Worm (Caenorhabditis elegans) whole organism, dauer: ENCODE results near the gene K03B8.11.
"Not testable (repeated sequence)": the region's sequence is repeated elsewhere in the genome, so short reads cannot be mapped to it uniquely, and the experiment has no call there.

ENCODE experiments used
- unc-62 ChIP-seq: sonication (generic microtip); optimal IDR thresholded peaks from 2 replicates; lab custom pipeline; 2017; ENCODE audit warnings: missing biosample characterization, missing genetic modification reagents, missing genetic modification characterization

K03B8.11 gene

DNA sequence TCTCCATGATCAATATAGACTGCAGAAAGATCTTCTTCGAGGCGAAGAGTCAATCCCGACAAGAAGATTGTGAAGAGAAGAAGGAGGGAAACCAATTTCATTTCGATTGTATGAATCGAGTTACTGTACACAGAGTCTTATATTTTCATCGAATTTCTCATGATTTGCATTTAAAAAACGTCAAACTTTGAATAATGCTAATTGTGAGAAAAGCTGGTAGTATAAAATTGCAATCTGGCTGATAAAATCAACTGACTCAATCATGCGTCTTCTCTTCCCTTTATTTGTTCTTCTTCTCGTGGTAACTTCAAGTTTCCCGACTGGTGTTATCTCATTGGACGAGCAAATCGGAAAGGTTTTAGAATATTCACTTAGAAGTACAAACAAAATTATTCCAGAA lies at the start of gene K03B8.11, which contains the start of gene K03B8.14:
Gene K03B8.11, minus strand, starts transcription at position 101 of the 400 bp plus-strand sequence.
Gene K03B8.14, plus strand, starts transcription at position 110 of the 400 bp plus-strand sequence.
- TF ChIP-seq unc-62: no peak

DNA sequence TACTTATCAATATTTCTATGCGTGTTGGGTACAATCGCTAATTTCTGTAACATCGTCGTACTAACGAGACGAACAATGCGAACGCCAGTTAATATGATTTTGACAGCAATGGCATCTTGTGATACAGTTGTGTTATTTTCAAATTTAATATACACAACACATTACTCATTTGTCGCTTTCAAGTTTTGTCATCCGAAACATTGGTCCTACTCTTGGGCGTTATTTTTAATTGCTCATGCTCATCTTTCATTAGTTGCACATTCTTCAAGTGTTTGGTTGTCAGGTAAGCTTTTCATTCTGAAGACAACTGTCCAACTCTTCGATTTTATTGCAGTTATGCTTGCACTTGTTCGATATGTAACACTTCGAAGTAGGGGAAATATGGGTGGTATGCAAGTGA lies 48.9 kb upstream of the K03B8.11 start:
- TF ChIP-seq unc-62: no peak

DNA sequence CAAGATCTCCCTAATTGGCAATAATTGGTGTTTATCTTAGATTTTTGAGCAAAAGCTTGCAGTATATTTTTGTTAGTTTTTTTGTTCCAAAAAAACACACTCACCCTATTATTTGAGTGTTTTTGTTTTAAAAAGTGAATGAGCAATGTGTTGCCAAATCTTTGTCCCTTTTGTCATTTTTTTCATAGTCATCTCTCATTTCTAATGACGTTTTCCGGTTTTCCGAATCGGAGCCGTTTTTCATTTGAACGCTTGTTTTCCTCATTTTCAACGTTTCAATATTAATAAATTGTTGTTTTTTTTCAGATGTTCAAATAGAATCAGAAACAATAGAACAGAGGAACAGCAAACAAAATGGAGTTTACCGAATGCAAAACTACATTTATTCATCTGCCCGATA lies 48.2 kb upstream of the K03B8.11 start, which contains the start of gene dmsr-1:
Gene dmsr-1, plus strand, starts transcription at position 301 of the 400 bp plus-strand sequence.
- no peak for TF ChIP-seq unc-62

DNA sequence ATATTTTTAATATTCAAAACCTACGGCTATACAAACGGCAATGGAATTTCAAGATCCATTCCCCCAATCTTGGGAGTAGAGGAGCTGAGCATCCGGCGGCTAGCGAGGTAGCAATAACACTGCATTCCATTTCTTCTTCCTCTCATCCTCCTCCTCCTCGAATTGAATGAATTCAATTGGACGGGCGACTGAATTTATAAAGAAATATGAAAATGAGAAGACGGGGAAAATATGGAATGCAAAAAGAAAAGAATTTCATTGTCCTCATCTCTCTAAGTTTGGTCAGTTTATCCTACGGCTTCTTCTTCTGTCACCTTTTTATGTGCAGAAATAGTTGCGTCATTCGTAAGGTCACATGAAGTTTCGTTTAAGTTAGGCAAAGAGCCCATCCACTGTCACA lies 46.1 kb upstream of the K03B8.11 start:
- no peak for TF ChIP-seq unc-62

DNA sequence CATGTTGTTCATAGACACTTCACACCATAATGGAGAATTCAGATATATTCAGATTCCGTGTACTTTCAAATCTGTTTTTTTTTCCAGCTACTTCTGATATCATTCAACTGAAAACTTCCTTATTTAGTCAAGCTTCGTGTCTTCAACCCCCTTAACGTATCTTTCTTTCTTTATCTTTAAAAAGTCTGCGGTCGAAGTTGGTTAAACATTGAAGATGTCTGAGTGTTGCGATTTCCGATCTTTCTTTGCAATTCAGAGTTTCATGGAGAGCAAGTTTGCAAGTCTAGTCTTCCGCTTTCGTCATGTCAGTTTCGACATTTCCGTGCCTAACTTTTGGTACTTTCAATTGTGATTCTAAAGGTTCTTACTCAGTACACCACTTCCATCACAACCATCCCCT lies 44.9 kb upstream of the K03B8.11 start:
- no peak for TF ChIP-seq unc-62

DNA sequence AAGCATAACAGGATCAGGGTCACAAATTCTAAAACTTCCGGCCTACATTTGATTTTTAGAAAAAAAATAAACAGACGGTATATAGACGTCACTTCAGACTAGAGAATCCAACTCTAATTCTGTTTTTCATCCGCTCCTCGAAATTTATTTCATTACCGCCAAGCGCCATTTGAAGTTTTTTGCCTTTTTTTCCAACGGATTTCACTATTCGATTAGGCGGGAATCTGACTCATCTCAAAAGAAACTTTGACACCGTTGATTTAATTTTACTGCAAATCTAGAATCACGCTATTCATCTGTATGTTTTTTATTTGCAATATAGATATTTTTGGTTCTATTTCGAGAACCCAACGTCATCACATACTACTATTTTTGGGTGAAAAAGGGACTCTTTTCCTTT lies 40.5 kb upstream of the K03B8.11 start:
- no peak for TF ChIP-seq unc-62

DNA sequence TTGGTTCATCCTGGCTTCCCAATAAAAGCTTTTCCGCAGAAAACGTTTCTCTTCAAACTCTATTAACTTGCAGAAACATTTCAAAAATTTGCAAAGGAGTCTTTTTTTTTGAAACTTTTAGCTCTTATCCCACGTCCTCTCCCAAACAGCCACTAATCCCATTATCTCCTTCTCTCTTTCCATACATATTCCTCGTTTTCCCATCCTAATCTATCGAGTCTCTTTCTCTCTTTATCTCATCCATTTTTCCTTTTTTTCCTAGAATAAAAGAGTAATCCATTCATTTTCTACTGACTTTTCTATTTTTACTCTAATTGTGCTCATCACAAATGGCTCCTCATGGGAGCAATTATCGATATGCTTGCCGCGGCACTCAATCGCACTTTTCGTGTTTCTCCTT lies 38.4 kb upstream of the K03B8.11 start:
- no peak for TF ChIP-seq unc-62

DNA sequence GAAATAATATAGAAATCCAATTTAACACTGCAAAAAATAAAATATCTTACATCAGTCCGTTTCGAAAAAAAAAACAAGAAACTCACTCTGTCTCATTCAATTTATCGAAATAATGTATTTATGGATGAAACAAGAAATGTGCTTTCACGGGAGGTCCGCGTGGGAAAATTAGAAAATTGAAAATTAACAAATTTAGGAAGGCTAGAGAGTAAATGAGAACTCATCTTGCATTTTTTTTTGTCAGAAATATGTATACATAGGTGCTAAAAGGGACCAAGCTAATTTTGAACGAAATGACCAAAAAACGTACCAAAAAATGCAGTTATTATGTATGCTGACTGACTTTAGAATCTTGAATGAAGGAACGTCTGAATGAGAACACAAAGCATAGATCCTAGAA lies 34.3 kb upstream of the K03B8.11 start, which contains the start of gene T26H10.2:
Gene T26H10.2, minus strand, starts transcription at position 101 of the 400 bp plus-strand sequence.
- TF ChIP-seq unc-62: no peak

DNA sequence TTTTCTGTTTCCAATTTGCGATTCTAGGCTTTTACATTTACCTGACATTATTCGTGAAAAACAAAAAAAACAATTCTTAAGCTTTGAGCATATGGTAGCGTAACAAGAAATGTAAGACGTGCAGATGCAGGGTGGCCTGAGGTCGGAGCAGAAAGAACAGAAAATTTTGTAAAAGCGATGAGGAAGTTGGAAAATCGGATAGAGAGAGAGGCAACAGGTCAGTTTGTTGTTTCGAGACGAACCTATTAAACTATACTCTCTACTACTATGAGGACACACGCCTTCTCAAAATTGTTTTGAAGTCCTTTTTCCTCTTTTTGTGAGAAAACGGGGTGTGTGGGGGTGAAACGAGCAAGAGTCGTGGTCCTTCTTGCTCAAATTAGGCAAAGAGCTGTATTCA lies 31.3 kb upstream of the K03B8.11 start, which contains the start of gene des-2:
Gene des-2, minus strand, starts transcription at position 101 of the 400 bp plus-strand sequence.
- TF ChIP-seq unc-62: no peak

DNA sequence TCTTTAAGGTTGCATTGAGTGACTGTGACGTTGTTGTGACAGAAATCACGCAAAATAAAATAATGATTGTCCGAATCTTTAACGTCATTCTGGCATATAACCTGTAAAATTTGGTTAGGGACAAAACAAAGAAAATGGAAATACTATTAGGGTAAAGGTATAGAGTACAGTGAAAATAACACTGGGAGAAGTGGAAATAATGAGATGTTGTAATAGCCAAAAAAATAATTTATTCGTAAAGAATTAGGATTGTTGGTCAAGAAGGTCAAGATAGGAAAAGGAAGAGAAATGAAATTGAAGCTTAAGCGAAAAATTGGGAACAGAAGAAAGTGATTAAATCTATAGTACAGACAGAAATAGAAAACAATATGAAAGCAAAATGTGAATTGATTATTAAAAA lies 24.8 kb upstream of the K03B8.11 start, which contains the start of gene deg-3:
Gene deg-3, minus strand, starts transcription at position 101 of the 400 bp plus-strand sequence.
- no peak for TF ChIP-seq unc-62

DNA sequence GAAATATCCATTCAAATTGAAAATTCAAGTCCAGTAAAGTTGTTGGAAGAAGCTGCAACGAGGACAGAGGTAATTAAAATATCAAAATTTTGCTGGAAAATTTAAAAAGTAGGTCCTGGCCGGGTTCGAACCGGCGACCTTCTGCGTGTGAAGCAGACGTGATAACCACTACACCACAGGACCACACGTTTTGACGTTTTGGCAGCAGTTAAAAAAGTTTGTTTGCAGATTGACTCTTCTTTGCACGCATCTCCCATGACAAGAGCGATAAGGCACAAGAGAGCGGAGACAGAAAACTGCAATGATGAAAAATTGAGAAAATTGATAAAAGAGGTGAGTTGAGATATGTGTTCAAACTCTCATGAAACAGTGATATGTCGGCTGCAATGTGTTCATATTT lies 21.8 kb upstream of the K03B8.11 start:
- no peak for TF ChIP-seq unc-62

DNA sequence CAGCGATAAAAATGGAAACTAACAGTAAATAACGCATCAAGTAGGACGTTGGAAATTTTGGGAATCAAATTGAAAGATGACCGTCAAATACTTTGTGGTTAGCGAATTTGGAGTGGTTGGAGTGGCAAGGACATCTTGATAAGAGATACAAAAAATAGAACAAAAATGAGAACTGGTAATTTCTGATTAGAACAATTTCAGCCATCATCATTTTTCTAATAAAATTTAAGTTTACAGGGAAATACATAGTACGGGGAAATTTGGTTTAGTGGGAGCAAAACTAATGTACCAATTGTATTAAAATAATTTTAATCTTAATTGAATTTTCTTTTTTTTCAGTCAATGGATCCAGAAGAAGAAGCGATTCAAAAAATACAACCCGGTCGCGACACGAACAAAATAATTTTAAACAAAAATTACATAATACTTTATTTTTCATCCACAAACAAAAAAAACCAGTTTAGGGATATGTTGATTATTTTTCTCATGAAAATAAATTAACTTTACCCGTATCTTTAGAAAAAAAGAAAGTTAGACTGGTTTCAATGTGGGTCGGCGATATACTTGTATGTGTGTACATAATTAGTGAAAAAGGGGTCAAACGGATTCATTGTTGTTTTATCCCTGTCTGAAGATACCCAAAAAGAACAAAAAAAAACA lies 20.7 kb upstream of the K03B8.11 start, which contains the start of the genes K03B8.8 and grl-3:
Gene K03B8.8, minus strand, starts transcription at position 101 of the 660 bp plus-strand sequence.
Gene grl-3, plus strand, starts transcription at position 610 of the 660 bp plus-strand sequence.
- no peak for TF ChIP-seq unc-62

DNA sequence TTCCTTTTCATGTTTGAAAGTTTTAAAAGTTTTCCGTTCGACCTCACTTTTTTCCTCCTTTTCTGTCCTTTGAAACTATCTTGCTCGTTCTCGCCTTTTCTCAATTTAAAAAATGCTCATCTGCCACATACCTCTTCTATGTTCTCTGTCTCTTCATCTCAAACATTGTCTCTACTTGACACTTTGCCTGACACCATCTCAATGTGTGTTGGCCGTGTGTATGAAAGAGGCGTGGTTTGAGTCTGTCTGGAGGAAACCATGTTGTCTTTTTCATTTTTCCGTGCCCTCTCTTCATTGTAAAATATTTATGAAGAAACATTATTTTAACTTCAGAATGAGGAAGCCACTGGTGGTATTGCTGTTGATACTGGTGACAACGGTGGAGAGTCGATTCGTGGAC lies 17.0 kb upstream of the K03B8.11 start, which contains the start of gene K03B8.6:
Gene K03B8.6, plus strand, starts transcription at position 334 of the 400 bp plus-strand sequence.
- no peak for TF ChIP-seq unc-62

DNA sequence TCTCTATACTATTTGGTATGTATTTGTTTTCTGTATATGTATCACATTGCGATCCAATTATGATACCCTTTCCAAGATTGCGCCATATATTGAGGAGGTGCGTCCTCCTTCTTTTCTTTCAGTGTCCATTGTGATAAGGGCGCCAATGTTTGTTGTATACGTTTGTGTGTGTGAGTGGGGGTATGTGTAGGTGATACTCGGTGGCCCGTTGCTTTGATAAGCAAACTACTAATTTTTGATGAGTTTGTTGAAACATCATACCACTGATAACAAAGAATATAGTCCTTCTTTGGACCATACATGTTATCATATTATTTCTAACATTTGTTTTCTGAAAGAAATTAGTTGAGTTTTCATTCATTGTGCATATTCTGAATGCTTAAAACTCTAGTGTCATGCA lies 13.4 kb upstream of the K03B8.11 start:
- no peak for TF ChIP-seq unc-62

DNA sequence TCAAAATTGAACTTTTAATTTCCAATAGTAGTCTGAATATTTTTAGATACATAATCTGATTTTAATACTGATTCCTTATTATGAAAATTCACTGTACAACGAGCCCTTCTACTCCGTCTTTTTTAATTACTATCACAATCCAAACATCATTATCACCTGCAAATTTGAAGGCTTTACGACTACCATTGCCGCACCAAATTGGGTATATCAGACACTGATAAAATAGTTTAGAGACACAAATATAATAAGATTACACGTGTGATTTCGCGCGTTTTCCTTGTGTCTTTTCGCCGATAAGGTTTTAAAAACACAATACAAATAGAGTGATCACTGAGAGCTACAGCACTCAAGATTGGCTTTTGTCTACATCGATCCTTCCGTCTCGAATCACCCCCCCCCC lies 12.8 kb upstream of the K03B8.11 start:
- TF ChIP-seq unc-62: no peak

DNA sequence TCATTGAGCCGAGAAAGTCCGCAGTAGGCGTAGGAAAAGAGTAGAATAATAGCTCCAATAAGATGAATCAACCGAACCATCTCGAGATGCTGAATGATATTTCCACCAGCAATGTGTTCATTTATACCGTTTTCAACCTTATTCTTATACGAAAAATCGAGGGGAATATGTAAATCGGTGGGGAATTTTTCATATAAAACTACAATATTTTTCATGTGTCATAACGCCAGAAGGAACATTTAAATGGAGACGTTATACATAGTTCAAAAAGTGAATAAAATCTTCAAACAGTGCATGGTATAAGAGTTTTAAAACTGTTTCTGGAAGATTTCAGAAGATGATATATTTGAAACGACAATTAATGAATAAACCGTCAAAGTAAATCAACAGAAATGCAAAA lies 12.3 kb upstream of the K03B8.11 start, which contains the start of gene nas-19:
Gene nas-19, minus strand, starts transcription at position 101 of the 400 bp plus-strand sequence.
- TF ChIP-seq unc-62: no peak

DNA sequence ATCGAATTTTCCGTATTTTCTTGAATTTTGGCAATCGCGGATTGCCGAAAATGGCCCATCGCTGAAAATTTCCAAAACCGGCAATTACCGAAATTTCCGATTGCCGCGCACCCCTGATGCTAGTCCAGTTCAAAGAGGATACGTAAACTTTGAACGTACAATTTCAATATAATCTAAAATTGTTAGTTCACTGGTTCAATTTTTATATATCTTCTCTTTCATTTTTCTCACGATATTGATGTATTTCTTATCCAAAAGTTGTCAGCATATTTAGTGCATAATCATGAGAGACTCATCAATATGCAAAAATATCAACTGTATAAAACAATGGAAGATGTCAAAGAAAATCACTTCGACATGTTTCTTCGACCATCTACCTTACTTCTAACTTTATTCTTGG lies 8.3 kb upstream of the K03B8.11 start, which contains the start of gene nas-17:
Gene nas-17, plus strand, starts transcription at position 301 of the 400 bp plus-strand sequence.
- TF ChIP-seq unc-62: no peak

DNA sequence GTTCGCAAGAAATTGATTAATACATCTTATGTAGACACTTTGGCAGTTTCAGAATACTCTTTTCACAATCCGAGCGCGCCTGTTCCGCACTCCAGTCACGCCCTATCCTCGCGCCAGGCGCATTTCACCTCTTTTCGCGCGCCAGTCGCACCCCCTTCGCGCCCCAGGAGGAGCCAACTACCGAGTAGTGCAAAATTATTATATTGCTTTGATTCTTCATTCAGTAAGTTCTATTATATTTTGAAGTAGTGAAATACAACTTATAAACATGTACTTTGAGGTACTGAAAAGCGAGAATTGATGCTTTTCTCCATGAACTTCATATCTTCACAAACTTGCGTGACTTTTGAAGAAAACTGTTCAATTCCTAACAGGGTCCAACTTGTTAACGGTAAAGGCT lies 5.8 kb upstream of the K03B8.11 start, which contains the start of gene nas-18:
Gene nas-18, plus strand, starts transcription at position 301 of the 400 bp plus-strand sequence.
- not testable (repeated sequence) for TF ChIP-seq unc-62
